Worm (Caenorhabditis elegans) whole organism, late embryonic: ENCODE data around the gene pqn-16.

Source experiments
- C08G9.2 ChIP-seq: sonication (generic microtip); optimal IDR thresholded peaks from 2 replicates; lab custom pipeline; 2016; ENCODE audit warnings: mild to moderate bottlenecking, missing genetic modification characterization, moderate library complexity, missing compliant biosample characterization
- F13H6.1 ChIP-seq: sonication (generic microtip); optimal IDR thresholded peaks from 2 replicates; lab custom pipeline; 2016; ENCODE audit warnings: missing genetic modification characterization, missing compliant biosample characterization
- K02D7.2 ChIP-seq: sonication (generic microtip); optimal IDR thresholded peaks from 2 replicates; lab custom pipeline; 2017; ENCODE audit warnings: mild to moderate bottlenecking, missing genetic modification characterization, missing compliant biosample characterization
- K09A11.1 ChIP-seq: sonication (generic microtip); optimal IDR thresholded peaks from 2 replicates; lab custom pipeline; 2017; ENCODE audit warnings: antibody characterized with exemption, mild to moderate bottlenecking, missing genetic modification characterization, missing compliant biosample characterization; ENCODE audit not compliant: insufficient read depth
- ahr-1 ChIP-seq: sonication (generic microtip); optimal IDR thresholded peaks from 2 replicates; lab custom pipeline; 2016; ENCODE audit warnings: missing genetic modification characterization, missing compliant biosample characterization
- ama-1 ChIP-seq: fragments of 150-350 bp; optimal IDR thresholded peaks from 2 replicates; lab custom pipeline; 2014
- ceh-14 ChIP-seq: sonication (generic microtip); optimal IDR thresholded peaks from 2 replicates; lab custom pipeline; 2016; ENCODE audit warnings: missing genotype, missing genetic modification characterization, missing compliant biosample characterization
- ceh-22 ChIP-seq: sonication (generic microtip); optimal IDR thresholded peaks from 2 replicates; lab custom pipeline; 2017; ENCODE audit warnings: missing biosample characterization, missing genetic modification characterization
- ceh-24 ChIP-seq: sonication (generic microtip); optimal IDR thresholded peaks from 2 replicates; lab custom pipeline; 2016; ENCODE audit warnings: mild to moderate bottlenecking, missing genetic modification characterization, missing compliant biosample characterization
- ceh-6 ChIP-seq: fragments of 200-800 bp; sonication (Bioruptor generic); optimal IDR thresholded peaks from 2 replicates; lab custom pipeline; 2018; ENCODE audit warnings: mild to moderate bottlenecking, missing genetic modification characterization, missing compliant biosample characterization
- ceh-9 ChIP-seq: sonication (generic microtip); optimal IDR thresholded peaks from 2 replicates; lab custom pipeline; 2016; ENCODE audit warnings: mild to moderate bottlenecking, missing genetic modification characterization, inconsistent platforms, missing compliant biosample characterization
- che-1 ChIP-seq: sonication (generic microtip); optimal IDR thresholded peaks from 2 replicates; lab custom pipeline; 2016; ENCODE audit warnings: mild to moderate bottlenecking, missing genetic modification characterization, missing compliant biosample characterization
- dmd-4 ChIP-seq: sonication (generic microtip); optimal IDR thresholded peaks from 2 replicates; lab custom pipeline; 2016; ENCODE audit warnings: borderline replicate concordance, missing genetic modification characterization, missing compliant biosample characterization
- dve-1 ChIP-seq: sonication (generic microtip); optimal IDR thresholded peaks from 2 replicates; lab custom pipeline; 2017; ENCODE audit warnings: antibody characterized with exemption, mild to moderate bottlenecking, missing genetic modification characterization, missing compliant biosample characterization
- elt-4 ChIP-seq: sonication (generic microtip); optimal IDR thresholded peaks from 2 replicates; lab custom pipeline; 2016; ENCODE audit warnings: missing genetic modification characterization, missing compliant biosample characterization
- ets-4 ChIP-seq: sonication (generic microtip); optimal IDR thresholded peaks from 2 replicates; lab custom pipeline; 2016; ENCODE audit warnings: missing genetic modification characterization, missing compliant biosample characterization
- gmeb-2 ChIP-seq: sonication (generic microtip); optimal IDR thresholded peaks from 2 replicates; lab custom pipeline; 2016; ENCODE audit warnings: missing genetic modification characterization, inconsistent platforms, missing compliant biosample characterization
- hlh-13 ChIP-seq: fragments of 200-800 bp; sonication (Bioruptor generic); optimal IDR thresholded peaks from 2 replicates; lab custom pipeline; 2018; ENCODE audit warnings: mild to moderate bottlenecking, missing genetic modification characterization, missing compliant biosample characterization
- hlh-15 ChIP-seq: sonication (generic microtip); optimal IDR thresholded peaks from 2 replicates; lab custom pipeline; 2016; ENCODE audit warnings: missing genetic modification characterization, missing compliant biosample characterization
- hlh-30 ChIP-seq: sonication (generic microtip); optimal IDR thresholded peaks from 2 replicates; lab custom pipeline; 2017; ENCODE audit warnings: antibody characterized with exemption, missing genetic modification characterization, missing compliant biosample characterization; ENCODE audit not compliant: insufficient read depth
- hlh-8 ChIP-seq: sonication (generic microtip); optimal IDR thresholded peaks from 2 replicates; lab custom pipeline; 2016; ENCODE audit warnings: missing genotype, missing genetic modification characterization, missing compliant biosample characterization
- lim-6 ChIP-seq: sonication (generic microtip); optimal IDR thresholded peaks from 2 replicates; lab custom pipeline; 2016; ENCODE audit warnings: missing genetic modification characterization, missing compliant biosample characterization
- madf-2 ChIP-seq: sonication (generic microtip); optimal IDR thresholded peaks from 2 replicates; lab custom pipeline; 2017; ENCODE audit warnings: missing genetic modification characterization, missing compliant biosample characterization
- mec-3 ChIP-seq: sonication (generic microtip); optimal IDR thresholded peaks from 2 replicates; lab custom pipeline; 2016; ENCODE audit warnings: borderline replicate concordance, missing genetic modification characterization, missing compliant biosample characterization
- nhr-11 ChIP-seq: fragments of 150-350 bp; optimal IDR thresholded peaks from 2 replicates; lab custom pipeline; 2014; ENCODE audit warnings: missing biosample characterization, missing genetic modification characterization
- npax-4 ChIP-seq: sonication (generic microtip); optimal IDR thresholded peaks from 2 replicates; lab custom pipeline; 2016; ENCODE audit warnings: missing genetic modification characterization, missing compliant biosample characterization
- odd-2 ChIP-seq: sonication (generic microtip); optimal IDR thresholded peaks from 2 replicates; lab custom pipeline; 2017; ENCODE audit warnings: antibody characterized with exemption, mild to moderate bottlenecking, missing genetic modification characterization, missing compliant biosample characterization
- pag-3 ChIP-seq: sonication (generic microtip); optimal IDR thresholded peaks from 2 replicates; lab custom pipeline; 2016; ENCODE audit warnings: missing compliant biosample characterization, missing genetic modification characterization, borderline replicate concordance
- pax-1 ChIP-seq: fragments of 150-350 bp; optimal IDR thresholded peaks from 2 replicates; lab custom pipeline; 2014; ENCODE audit warnings: missing biosample characterization, missing genetic modification characterization
- pqm-1 ChIP-seq: sonication (generic microtip); optimal IDR thresholded peaks from 2 replicates; lab custom pipeline; 2016; ENCODE audit warnings: missing genetic modification characterization, missing compliant biosample characterization
- ref-2 ChIP-seq: sonication (generic microtip); optimal IDR thresholded peaks from 2 replicates; lab custom pipeline; 2016; ENCODE audit warnings: missing genetic modification characterization, missing compliant biosample characterization
- rnt-1 ChIP-seq: sonication (generic microtip); optimal IDR thresholded peaks from 2 replicates; lab custom pipeline; 2016; ENCODE audit warnings: missing genetic modification characterization, missing compliant biosample characterization
- sox-2 ChIP-seq: fragments of 200-800 bp; sonication (Bioruptor generic); IDR thresholded peaks from 2 replicates; pipeline ENCODE4 v1.3.6; 2022; ENCODE audit warnings: missing genetic modification reagents, missing genetic modification characterization, missing compliant biosample characterization
- tbx-2 ChIP-seq: sonication (generic microtip); optimal IDR thresholded peaks from 2 replicates; lab custom pipeline; 2016; ENCODE audit warnings: missing genetic modification characterization, missing compliant biosample characterization
- tbx-7 ChIP-seq: sonication (generic microtip); optimal IDR thresholded peaks from 2 replicates; lab custom pipeline; 2016; ENCODE audit warnings: missing genotype, missing genetic modification characterization, missing compliant biosample characterization
- ttx-3 ChIP-seq: sonication (generic microtip); optimal IDR thresholded peaks from 2 replicates; lab custom pipeline; 2016; ENCODE audit warnings: missing genetic modification reagents, missing genetic modification characterization, missing compliant biosample characterization
- unc-3 ChIP-seq, 2 experiments: fragments of 200-800 bp in 1 of 2; sonication (Bioruptor generic) in 1 of 2; sonication (generic microtip) in 1 of 2; conservative IDR thresholded peaks in 1 of 2; optimal IDR thresholded peaks in 1 of 2; 2 replicates each; pipeline versions ENCODE4 v1.3.6 to Lab custom; 2016 to 2022; ENCODE audit warnings: missing compliant biosample characterization in 2 of 2, missing genetic modification characterization in 2 of 2, missing genetic modification reagents in 1 of 2
- unc-42 ChIP-seq: sonication (generic microtip); optimal IDR thresholded peaks from 2 replicates; lab custom pipeline; 2016; ENCODE audit warnings: missing genotype, missing genetic modification characterization, missing compliant biosample characterization
- zip-5 ChIP-seq: sonication (generic microtip); optimal IDR thresholded peaks from 2 replicates; lab custom pipeline; 2016; ENCODE audit warnings: missing genetic modification characterization, missing compliant biosample characterization
- ztf-16 ChIP-seq: sonication (generic microtip); optimal IDR thresholded peaks from 2 replicates; lab custom pipeline; 2017; ENCODE audit warnings: missing genetic modification characterization, missing compliant biosample characterization

pqn-16 gene

DNA sequence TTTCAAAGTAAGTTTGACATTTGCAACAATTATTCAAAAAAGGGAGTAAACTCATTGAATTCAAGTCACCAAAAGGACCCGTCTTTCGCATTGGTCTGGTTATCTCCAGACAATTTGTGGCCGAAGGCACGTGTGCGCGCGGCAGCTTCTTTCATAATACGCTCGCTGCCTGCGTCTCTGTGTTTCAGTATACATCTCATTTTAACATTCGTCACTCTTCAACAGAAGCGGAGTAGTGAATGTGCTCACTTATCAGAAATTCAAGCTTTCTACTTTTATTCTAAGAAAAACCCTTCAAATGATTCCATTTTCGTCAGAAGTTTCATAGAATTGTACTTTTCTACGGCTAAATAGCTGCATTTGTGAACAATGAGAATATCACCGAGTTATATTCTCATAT lies 45.3 kb upstream of the pqn-16 start:
- TF ChIP-seq hlh-30 (tag; lab: Kevin White, UChicago) (peak; percentile 27), ref-2 (tag; lab: Kevin White, UChicago) (no peak), unc-42 (tag; lab: Kevin White, UChicago) (peak; percentile 40), sox-2 (no peak), pax-1 (no peak), hlh-15 (no peak)
- TF ChIP-seq, all 69 proteins: peak for 2

ce11 chrV:9130766-9131165 lies 43.1 kb upstream of the pqn-16 start, which contains the start of gene F21C10.19:
F21C10.19 (plus strand) TSS chrV:9131066.
- TF ChIP-seq C08G9.2 (tag; lab: Kevin White, UChicago): no peak
- TF ChIP-seq che-1 (tag; lab: Kevin White, UChicago): no peak
- TF ChIP-seq ceh-6 (GFP tag; lab: Kevin White, UChicago): no peak
- no peak for TF ChIP-seq F13H6.1
- no peak for TF ChIP-seq ahr-1 (tag; lab: Kevin White, UChicago)
- no peak for TF ChIP-seq madf-2
- TF ChIP-seq unc-3 (GFP tag; conservative IDR thresholded peaks at IDR 0.05; lab: Robert Waterston, UW): no peak
- no peak for TF ChIP-seq unc-3 (tag; optimal IDR thresholded peaks at IDR 0.05; lab: Kevin White, UChicago)
- TF ChIP-seq, all 69 proteins: peak for 0

DNA sequence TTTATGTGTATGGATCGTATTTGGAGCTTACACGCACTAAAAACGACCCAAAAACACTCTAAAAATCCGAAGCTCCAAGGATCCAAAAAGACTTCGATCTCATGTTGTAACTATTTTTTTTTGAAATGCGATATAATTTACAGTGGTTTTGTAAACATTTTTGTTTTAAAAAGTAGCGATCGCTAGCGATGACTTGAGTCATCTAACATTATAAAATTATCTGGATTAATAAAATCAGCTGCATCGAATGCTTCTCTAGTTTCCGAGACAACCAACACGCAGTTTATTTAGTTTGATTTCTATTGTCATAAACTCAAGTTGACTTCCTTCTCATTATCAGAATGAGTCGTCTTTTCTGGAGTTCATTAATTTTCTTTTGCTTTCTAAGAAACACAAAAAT lies 41.8 kb upstream of the pqn-16 start, which contains the start of gene F21C10.1:
Gene F21C10.1, plus strand, starts transcription at position 301 of the 400 bp plus-strand sequence.
- TF ChIP-seq tbx-7 (tag; lab: Kevin White, UChicago) (no peak), ceh-22 (tag; lab: Kevin White, UChicago) (no peak), zip-5 (tag; lab: Kevin White, UChicago) (no peak), ceh-24 (tag; lab: Kevin White, UChicago) (no peak), K09A11.1 (tag; lab: Kevin White, UChicago) (no peak), ama-1 (lab: Kevin White, UChicago) (no peak), dve-1 (tag; lab: Kevin White, UChicago) (no peak), elt-4 (tag; lab: Kevin White, UChicago) (no peak), K02D7.2 (tag; lab: Kevin White, UChicago) (no peak), nhr-11 (tag; lab: Kevin White, UChicago) (no peak), ets-4 (tag; lab: Kevin White, UChicago) (no peak), gmeb-2 (tag; lab: Kevin White, UChicago) (no peak), npax-4 (tag; lab: Kevin White, UChicago) (no peak), unc-3 (GFP tag; conservative IDR thresholded peaks at IDR 0.05; lab: Robert Waterston, UW) (no peak), unc-3 (tag; optimal IDR thresholded peaks at IDR 0.05; lab: Kevin White, UChicago) (no peak), mec-3 (tag; lab: Kevin White, UChicago) (no peak), tbx-2 (tag; lab: Kevin White, UChicago) (no peak), pax-1 (no peak), odd-2 (tag; lab: Kevin White, UChicago) (no peak)

DNA sequence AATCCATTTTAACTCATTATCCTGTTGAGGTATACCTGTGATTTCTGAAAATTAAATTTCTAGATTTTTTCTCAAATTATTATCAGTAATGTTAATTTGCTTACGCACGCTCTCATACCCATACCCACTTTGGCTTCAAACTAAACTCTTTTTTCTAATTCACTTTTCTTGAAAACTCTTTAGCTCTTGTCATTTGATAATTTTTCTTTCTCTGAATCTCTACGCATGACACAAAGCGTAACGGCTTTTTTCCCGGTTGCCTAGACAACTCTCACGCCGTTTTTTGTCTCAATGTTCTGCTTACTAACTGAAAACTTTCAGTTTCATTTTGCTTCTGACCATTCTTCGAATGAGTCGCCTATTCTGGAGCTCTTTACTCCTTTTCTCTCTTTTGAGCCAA lies 39.9 kb upstream of the pqn-16 start, which contains the start of gene B0222.1:
Gene B0222.1, plus strand, starts transcription at position 306 of the 400 bp plus-strand sequence.
- TF ChIP-seq ceh-14 (tag; lab: Kevin White, UChicago): no peak
- no peak for TF ChIP-seq pag-3
- TF ChIP-seq lim-6 (tag; lab: Kevin White, UChicago): no peak
- TF ChIP-seq K09A11.1 (tag; lab: Kevin White, UChicago): no peak
- no peak for TF ChIP-seq ceh-22 (tag; lab: Kevin White, UChicago)
- TF ChIP-seq ztf-16 (tag; lab: Kevin White, UChicago): no peak
- no peak for TF ChIP-seq hlh-15
- no peak for TF ChIP-seq hlh-13 (GFP tag; lab: Kevin White, UChicago)
- TF ChIP-seq unc-42 (tag; lab: Kevin White, UChicago): no peak
- no peak for TF ChIP-seq ttx-3 (tag; lab: Kevin White, UChicago)
- TF ChIP-seq pax-1: no peak
- TF ChIP-seq pqm-1 (tag; lab: Kevin White, UChicago): no peak
- no peak for TF ChIP-seq hlh-8
- no peak for TF ChIP-seq ama-1 (lab: Kevin White, UChicago)
- TF ChIP-seq ceh-9 (tag; lab: Kevin White, UChicago): no peak
- no peak for TF ChIP-seq rnt-1 (tag; lab: Kevin White, UChicago)
- no peak for TF ChIP-seq dmd-4 (tag; lab: Kevin White, UChicago)
